Worm (Caenorhabditis elegans) whole organism, L4 larva: Measurements from ENCODE around the gene nmat-1.

Experiments used
- F49E8.2 ChIP-seq: sonication (generic microtip); optimal IDR thresholded peaks from 2 replicates; lab custom pipeline; 2016; ENCODE audit warnings: missing compliant biosample characterization, mild to moderate bottlenecking, missing genetic modification characterization, borderline replicate concordance
- daf-16 ChIP-seq, 3 experiments: sonication (generic microtip); optimal IDR thresholded peaks; 2 replicates each; lab custom pipeline; 2016 to 2017; ENCODE audit warnings: missing genetic modification characterization in 3 of 3, missing genetic modification reagents in 3 of 3, mild to moderate bottlenecking in 2 of 3, missing compliant biosample characterization in 2 of 3, missing biosample characterization in 1 of 3, moderate library complexity in 1 of 3
- duxl-1 ChIP-seq: sonication (generic microtip); optimal IDR thresholded peaks from 2 replicates; lab custom pipeline; 2016; ENCODE audit warnings: mild to moderate bottlenecking, missing genetic modification characterization, moderate library complexity, missing compliant biosample characterization; ENCODE audit not compliant: poor library complexity
- lin-15B ChIP-seq: fragments of 150-350 bp; sonication (generic microtip); optimal IDR thresholded peaks from 3 replicates; lab custom pipeline; 2014; ENCODE audit warnings: missing biosample characterization, missing genetic modification characterization
- nhr-28 ChIP-seq: fragments of 150-350 bp; optimal IDR thresholded peaks from 2 replicates; lab custom pipeline; 2014; ENCODE audit warnings: missing biosample characterization, missing genetic modification characterization
- nhr-48 ChIP-seq: sonication (generic microtip); optimal IDR thresholded peaks from 2 replicates; lab custom pipeline; 2016; ENCODE audit warnings: mild to moderate bottlenecking, missing genetic modification characterization, missing compliant biosample characterization
- nhr-76 ChIP-seq: fragments of 150-350 bp; optimal IDR thresholded peaks from 2 replicates; lab custom pipeline; 2014; ENCODE audit warnings: missing biosample characterization, missing genetic modification characterization
- pqm-1 ChIP-seq: sonication (generic microtip); optimal IDR thresholded peaks from 2 replicates; lab custom pipeline; 2017; ENCODE audit warnings: missing biosample characterization, missing genetic modification characterization

- TF ChIP-seq nhr-28 (tag; lab: Kevin White, UChicago), result no peak
- TF ChIP-seq nhr-48 (tag; lab: Kevin White, UChicago), result no peak
- TF ChIP-seq duxl-1 (tag; lab: Kevin White, UChicago), result no peak
- no peak for TF ChIP-seq F49E8.2
- TF ChIP-seq lin-15B (tag; lab: Kevin White, UChicago), result no peak
- TF ChIP-seq nhr-76 (tag; lab: Kevin White, UChicago), result no peak
- TF ChIP-seq pqm-1 (tag; lab: Kevin White, UChicago), result no peak
- TF ChIP-seq daf-16 (GFP tag; optimal IDR thresholded peaks at IDR 0.05; lab: Kevin White, UChicago), result no peak
- TF ChIP-seq daf-16 (tag; optimal IDR thresholded peaks at IDR 0.05; lab: Kevin White, UChicago), result no peak
These were observed 35.8 kb downstream of the nmat-1 start, which contains the start of gene nhr-167 for ce11 chrX:11982065-11982464.
